Fruit fly (Drosophila melanogaster) whole organism, prepupa: ENCODE measurements around the gene CalpB.
A peak's percentile ranks its signal among the peaks of the same experiment; 100 is the strongest.

Experiments used
- Blimp-1 ChIP-seq: fragments of 200-800 bp; sonication (Bioruptor generic); optimal IDR thresholded peaks from 3 replicates; lab custom pipeline; 2017; ENCODE audit warnings: missing biosample characterization, missing genetic modification characterization, mild to moderate bottlenecking, moderate library complexity, missing genetic modification reagents
- CG10631 ChIP-seq: fragments of 200-800 bp; sonication (Bioruptor generic); optimal IDR thresholded peaks from 2 replicates; lab custom pipeline; 2016; ENCODE audit warnings: missing biosample characterization, missing genetic modification characterization
- CG11294 ChIP-seq: fragments of 200-800 bp; sonication (Bioruptor generic); IDR thresholded peaks from 2 replicates; pipeline ENCODE4 v1.3.6; 2022; ENCODE audit warnings: missing biosample characterization, missing genetic modification characterization
- CG11902 ChIP-seq: fragments of 200-800 bp; sonication (Bioruptor generic); optimal IDR thresholded peaks from 3 replicates; lab custom pipeline; 2016; ENCODE audit warnings: missing biosample characterization, missing genetic modification characterization
- CG15336 ChIP-seq: fragments of 200-800 bp; sonication (Bioruptor generic); IDR thresholded peaks from 2 replicates; pipeline ENCODE4 v1.3.6; 2022; ENCODE audit warnings: missing biosample characterization, missing genetic modification characterization
- CG1621 ChIP-seq: fragments of 200-800 bp; sonication (Bioruptor generic); optimal IDR thresholded peaks from 3 replicates; lab custom pipeline; 2018; ENCODE audit warnings: missing biosample characterization, mild to moderate bottlenecking, missing genetic modification characterization
- CG16779 ChIP-seq: fragments of 200-800 bp; sonication (Bioruptor generic); optimal IDR thresholded peaks from 3 replicates; lab custom pipeline; 2017; ENCODE audit warnings: missing biosample characterization, mild to moderate bottlenecking, missing genetic modification characterization
- CG3032 ChIP-seq: fragments of 200-800 bp; optimal IDR thresholded peaks from 2 replicates; lab custom pipeline; 2019; ENCODE audit warnings: missing biosample characterization, mild to moderate bottlenecking, missing genetic modification characterization, moderate library complexity
- CG31627 ChIP-seq: fragments of 200-800 bp; sonication (Bioruptor generic); optimal IDR thresholded peaks from 3 replicates; lab custom pipeline; 2016; ENCODE audit warnings: missing biosample characterization, missing genetic modification characterization
- CG32006 ChIP-seq: fragments of 200-800 bp; sonication (Bioruptor generic); optimal IDR thresholded peaks from 3 replicates; lab custom pipeline; 2017; ENCODE audit warnings: missing biosample characterization, mild to moderate bottlenecking, missing genetic modification characterization
- CG34406 ChIP-seq: fragments of 200-800 bp; sonication (Bioruptor generic); optimal IDR thresholded peaks from 3 replicates; lab custom pipeline; 2016; ENCODE audit warnings: missing biosample characterization, missing genetic modification characterization
- CG3919 ChIP-seq: fragments of 200-800 bp; sonication (Bioruptor generic); optimal IDR thresholded peaks from 3 replicates; lab custom pipeline; 2016; ENCODE audit warnings: missing biosample characterization, missing genetic modification characterization
- CG4318 ChIP-seq: fragments of 200-800 bp; sonication (Bioruptor generic); optimal IDR thresholded peaks from 3 replicates; lab custom pipeline; 2017; ENCODE audit warnings: missing biosample characterization, mild to moderate bottlenecking, missing genetic modification characterization
- CG6276 ChIP-seq: fragments of 200-800 bp; sonication (Bioruptor generic); optimal IDR thresholded peaks from 2 replicates; lab custom pipeline; 2017; ENCODE audit warnings: missing biosample characterization, mild to moderate bottlenecking, missing genetic modification characterization
- CG6792 ChIP-seq: fragments of 200-800 bp; sonication (Bioruptor generic); optimal IDR thresholded peaks from 3 replicates; lab custom pipeline; 2016; ENCODE audit warnings: missing biosample characterization, missing genetic modification characterization
- CG6808 ChIP-seq: fragments of 200-800 bp; sonication (Bioruptor generic); optimal IDR thresholded peaks from 3 replicates; lab custom pipeline; 2017; ENCODE audit warnings: missing biosample characterization, missing genetic modification characterization, mild to moderate bottlenecking, moderate library complexity, missing genetic modification reagents
- CG7368 ChIP-seq: fragments of 200-800 bp; sonication (Bioruptor generic); optimal IDR thresholded peaks from 3 replicates; lab custom pipeline; 2016; ENCODE audit warnings: missing biosample characterization, missing genetic modification characterization
- CG8119 ChIP-seq: fragments of 200-800 bp; sonication (Bioruptor generic); IDR thresholded peaks from 3 replicates; pipeline ENCODE4 v1.3.6; 2022; ENCODE audit warnings: missing biosample characterization, missing genetic modification characterization
- CG8319 ChIP-seq: fragments of 200-800 bp; sonication (Bioruptor generic); optimal IDR thresholded peaks from 3 replicates; lab custom pipeline; 2016; ENCODE audit warnings: missing biosample characterization, missing genetic modification characterization
- CG8632 ChIP-seq: fragments of 200-800 bp; sonication (Bioruptor generic); optimal IDR thresholded peaks from 3 replicates; lab custom pipeline; 2016; ENCODE audit warnings: missing biosample characterization, missing genetic modification characterization
- CG9139 ChIP-seq: fragments of 200-800 bp; sonication (Bioruptor generic); optimal IDR thresholded peaks from 3 replicates; lab custom pipeline; 2017; ENCODE audit warnings: missing biosample characterization, mild to moderate bottlenecking, missing genetic modification characterization
- Eip75B ChIP-seq: fragments of 200-800 bp; sonication (Bioruptor generic); optimal IDR thresholded peaks from 3 replicates; lab custom pipeline; 2016; ENCODE audit warnings: missing biosample characterization, missing genetic modification characterization
- Ets21C ChIP-seq: fragments of 200-800 bp; sonication (Bioruptor generic); optimal IDR thresholded peaks from 3 replicates; lab custom pipeline; 2016; ENCODE audit warnings: missing biosample characterization, missing genetic modification characterization
- Ets96B ChIP-seq: fragments of 200-800 bp; optimal IDR thresholded peaks from 2 replicates; lab custom pipeline; 2019; ENCODE audit warnings: missing biosample characterization, mild to moderate bottlenecking, missing genetic modification characterization, moderate library complexity
- Gug ChIP-seq: fragments of 200-800 bp; sonication (Bioruptor generic); IDR thresholded peaks from 2 replicates; pipeline ENCODE4 v1.3.6; 2022; ENCODE audit warnings: missing biosample characterization, missing genetic modification characterization
- Hr38 ChIP-seq: sonication (Bioruptor generic); optimal IDR thresholded peaks from 2 replicates; lab custom pipeline; 2016; ENCODE audit warnings: missing biosample characterization, missing genetic modification characterization
- Hr39 ChIP-seq: fragments of 200-800 bp; sonication (Bioruptor generic); optimal IDR thresholded peaks from 2 replicates; lab custom pipeline; 2016; ENCODE audit warnings: missing biosample characterization, missing genetic modification characterization
- Hr4 ChIP-seq: fragments of 200-800 bp; sonication (Bioruptor generic); optimal IDR thresholded peaks from 3 replicates; lab custom pipeline; 2016; ENCODE audit warnings: missing biosample characterization, missing genetic modification characterization
- Lpt ChIP-seq: fragments of 200-800 bp; sonication (Bioruptor generic); optimal IDR thresholded peaks from 3 replicates; lab custom pipeline; 2016; ENCODE audit warnings: missing biosample characterization, missing genetic modification characterization
- Met ChIP-seq: fragments of 200-800 bp; sonication (Bioruptor generic); optimal IDR thresholded peaks from 3 replicates; lab custom pipeline; 2016; ENCODE audit warnings: missing biosample characterization, missing genetic modification characterization
- OdsH ChIP-seq: fragments of 200-800 bp; sonication (Bioruptor generic); optimal IDR thresholded peaks from 3 replicates; lab custom pipeline; 2016; ENCODE audit warnings: missing biosample characterization, missing genetic modification characterization
- Smox ChIP-seq: fragments of 200-800 bp; sonication (Bioruptor generic); optimal IDR thresholded peaks from 3 replicates; lab custom pipeline; 2016; ENCODE audit warnings: missing biosample characterization, missing genetic modification characterization
- Sox102F ChIP-seq: fragments of 200-800 bp; sonication (Bioruptor generic); optimal IDR thresholded peaks from 2 replicates; lab custom pipeline; 2016; ENCODE audit warnings: missing biosample characterization, mild to moderate bottlenecking, missing genetic modification characterization
- Sox14 ChIP-seq: fragments of 200-800 bp; sonication (Bioruptor generic); optimal IDR thresholded peaks from 3 replicates; lab custom pipeline; 2016; ENCODE audit warnings: missing biosample characterization, missing genetic modification characterization
- Sox15 ChIP-seq: fragments of 200-800 bp; sonication (Bioruptor generic); optimal IDR thresholded peaks from 3 replicates; lab custom pipeline; 2016; ENCODE audit warnings: missing biosample characterization, missing genetic modification characterization
- acj6 ChIP-seq: fragments of 200-800 bp; sonication (Bioruptor generic); optimal IDR thresholded peaks from 3 replicates; lab custom pipeline; 2016; ENCODE audit warnings: missing biosample characterization, missing genetic modification characterization
- cyc ChIP-seq: fragments of 200-800 bp; sonication (Bioruptor generic); optimal IDR thresholded peaks from 3 replicates; lab custom pipeline; 2016; ENCODE audit warnings: missing biosample characterization, missing genetic modification characterization
- dac ChIP-seq: fragments of 200-800 bp; sonication (Bioruptor generic); optimal IDR thresholded peaks from 2 replicates; lab custom pipeline; 2017; ENCODE audit warnings: missing biosample characterization, mild to moderate bottlenecking, missing genetic modification characterization
- dsx ChIP-seq: fragments of 200-800 bp; optimal IDR thresholded peaks from 3 replicates; lab custom pipeline; 2019; ENCODE audit warnings: missing biosample characterization, mild to moderate bottlenecking, missing genetic modification characterization, moderate library complexity; ENCODE audit not compliant: poor library complexity, severe bottlenecking
- esn ChIP-seq: fragments of 200-800 bp; sonication (Bioruptor generic); optimal IDR thresholded peaks from 2 replicates; lab custom pipeline; 2016; ENCODE audit warnings: missing biosample characterization, mild to moderate bottlenecking, missing genetic modification characterization, moderate library complexity
- fd59A ChIP-seq: fragments of 200-800 bp; sonication (Bioruptor generic); optimal IDR thresholded peaks from 2 replicates; lab custom pipeline; 2017; ENCODE audit warnings: missing biosample characterization, mild to moderate bottlenecking, missing genetic modification characterization, missing genetic modification reagents
- fkh ChIP-seq: fragments of 200-800 bp; sonication (Bioruptor generic); optimal IDR thresholded peaks from 3 replicates; lab custom pipeline; 2017; ENCODE audit warnings: missing biosample characterization, mild to moderate bottlenecking, missing genetic modification characterization, moderate library complexity
- lz ChIP-seq: fragments of 200-800 bp; sonication (Bioruptor generic); optimal IDR thresholded peaks from 3 replicates; lab custom pipeline; 2016; ENCODE audit warnings: missing biosample characterization, missing genetic modification characterization
- net ChIP-seq: fragments of 200-800 bp; sonication (Bioruptor generic); optimal IDR thresholded peaks from 3 replicates; lab custom pipeline; 2016; ENCODE audit warnings: missing biosample characterization, missing genetic modification characterization
- pdm3 ChIP-seq: fragments of 200-800 bp; sonication (Bioruptor generic); optimal IDR thresholded peaks from 3 replicates; lab custom pipeline; 2016; ENCODE audit warnings: missing biosample characterization, missing genetic modification characterization
- salr ChIP-seq, 2 experiments: fragments of 200-800 bp; sonication (Bioruptor generic); optimal IDR thresholded peaks; 3 replicates each; lab custom pipeline; 2016 to 2018; ENCODE audit warnings: missing biosample characterization in 2 of 2, missing genetic modification characterization in 2 of 2, mild to moderate bottlenecking in 1 of 2
- spab ChIP-seq: fragments of 200-800 bp; sonication (Bioruptor generic); optimal IDR thresholded peaks from 2 replicates; lab custom pipeline; 2017; ENCODE audit warnings: missing biosample characterization, mild to moderate bottlenecking, missing genetic modification characterization, missing genetic modification reagents
- ss ChIP-seq, 2 experiments: fragments of 200-800 bp; sonication (Bioruptor generic); optimal IDR thresholded peaks; 2 replicates in 1 of 2; 3 replicates in 1 of 2; lab custom pipeline; 2017 to 2018; ENCODE audit warnings: mild to moderate bottlenecking in 2 of 2, missing biosample characterization in 2 of 2, missing genetic modification characterization in 2 of 2, moderate library complexity in 1 of 2
- svp ChIP-seq: fragments of 200-800 bp; sonication (Bioruptor generic); peaks from one replicate; lab custom pipeline; 2016; ENCODE audit warnings: missing biosample characterization, missing genetic modification characterization
- topi ChIP-seq: fragments of 200-800 bp; sonication (Bioruptor generic); optimal IDR thresholded peaks from 3 replicates; lab custom pipeline; 2016; ENCODE audit warnings: missing biosample characterization, missing genetic modification characterization
- vri ChIP-seq: fragments of 200-800 bp; sonication (Bioruptor generic); optimal IDR thresholded peaks from 3 replicates; lab custom pipeline; 2016; ENCODE audit warnings: missing biosample characterization, mild to moderate bottlenecking, missing genetic modification characterization

CalpB gene

dm6 chr3L:9846577-9847342 is 41.8 kb upstream of the CalpB start:
- TF ChIP-seq Ets21C (no peak), Hr4 (no peak), Eip75B (GFP tag; lab: Kevin White, UChicago) (no peak), CG1621 (peak; percentile 12), Met (no peak), topi (GFP tag; lab: Kevin White, UChicago) (no peak), Smox (no peak), Sox15 (GFP tag; lab: Kevin White, UChicago) (no peak), Sox14 (peak; percentile 28), CG34406 (GFP tag; lab: Kevin White, UChicago) (no peak), lz (no peak), Ets96B (tag; lab: Kevin White, UChicago) (peak; percentile 41), Blimp-1 (no peak), fkh (GFP tag; lab: Kevin White, UChicago) (peak; percentile 68), CG6808 (GFP tag; lab: Kevin White, UChicago) (no peak), vri (GFP tag; lab: Kevin White, UChicago) (no peak), Hr38 (GFP tag; lab: Kevin White, UChicago) (no peak), CG11294 (GFP tag; lab: Robert Waterston, UW) (no peak), cyc (GFP tag; lab: Kevin White, UChicago) (no peak), CG6276 (peak; percentile 18), CG4318 (no peak), CG7368 (GFP tag; lab: Kevin White, UChicago) (no peak), spab (GFP tag; lab: Kevin White, UChicago) (no peak), Sox102F (GFP tag; lab: Kevin White, UChicago) (no peak), svp (GFP tag; lab: Kevin White, UChicago) (peak; percentile 73), CG8119 (GFP tag; lab: Robert Waterston, UW) (peak; percentile 25; the same call in 1 of the 3 replicates), Gug (GFP tag; lab: Robert Waterston, UW) (no peak), esn (GFP tag; lab: Kevin White, UChicago) (no peak), CG16779 (peak; percentile 62), Lpt (GFP tag; lab: Kevin White, UChicago) (no peak), CG8632 (GFP tag; lab: Kevin White, UChicago) (no peak), CG3032 (tag; lab: Kevin White, UChicago) (peak; percentile 22), CG31627 (GFP tag; lab: Kevin White, UChicago) (no peak), CG15336 (GFP tag; lab: Robert Waterston, UW) (no peak), dsx (GFP tag; lab: Kevin White, UChicago) (peak; percentile 28), OdsH (GFP tag; lab: Kevin White, UChicago) (no peak), net (GFP tag; lab: Kevin White, UChicago) (no peak), pdm3 (GFP tag; lab: Kevin White, UChicago) (no peak), ss (GFP tag; optimal IDR thresholded peaks at IDR 0.05; lab: Kevin White, UChicago) (peak in 1 of 2 experiments; percentile 13), fd59A (no peak), CG8319 (GFP tag; lab: Kevin White, UChicago) (no peak), CG3919 (GFP tag; lab: Kevin White, UChicago) (no peak), dac (GFP tag; lab: Kevin White, UChicago) (no peak), CG10631 (no peak), acj6 (GFP tag; lab: Kevin White, UChicago) (no peak), CG9139 (GFP tag; lab: Kevin White, UChicago) (no peak), CG32006 (no peak), CG11902 (GFP tag; lab: Kevin White, UChicago) (no peak), Hr39 (GFP tag; lab: Kevin White, UChicago) (no peak), salr (GFP tag; optimal IDR thresholded peaks at IDR 0.05; lab: Kevin White, UChicago) (no peak), CG6792 (GFP tag; lab: Kevin White, UChicago) (no peak)
